Worm (Caenorhabditis elegans) whole organism, L2 larva: ENCODE measurements around the gene F22E12.1.

Experiments
- C34F6.9 ChIP-seq: fragments of 150-350 bp; optimal IDR thresholded peaks from 2 replicates; lab custom pipeline; 2014; ENCODE audit warnings: missing biosample characterization, missing genetic modification characterization
- F13H6.1 ChIP-seq: sonication (generic microtip); optimal IDR thresholded peaks from 2 replicates; lab custom pipeline; 2016; ENCODE audit warnings: missing genetic modification characterization, missing compliant biosample characterization
- R02D3.7 ChIP-seq: fragments of 150-350 bp; optimal IDR thresholded peaks from 2 replicates; lab custom pipeline; 2014; ENCODE audit warnings: missing biosample characterization, missing genetic modification characterization
- alr-1 ChIP-seq: fragments of 150-350 bp; optimal IDR thresholded peaks from 2 replicates; lab custom pipeline; 2014; ENCODE audit warnings: missing biosample characterization, missing genetic modification characterization
- aly-2 ChIP-seq: fragments of 150-350 bp; optimal IDR thresholded peaks from 2 replicates; lab custom pipeline; 2014; ENCODE audit warnings: missing biosample characterization, missing genetic modification characterization
- ama-1 ChIP-seq: fragments of 150-350 bp; optimal IDR thresholded peaks from 2 replicates; lab custom pipeline; 2018; ENCODE audit warnings: inconsistent platforms
- ceh-16 ChIP-seq: fragments of 150-350 bp; optimal IDR thresholded peaks from 2 replicates; lab custom pipeline; 2014; ENCODE audit warnings: missing biosample characterization, missing genetic modification characterization
- ceh-82 ChIP-seq: fragments of 150-350 bp; optimal IDR thresholded peaks from 2 replicates; lab custom pipeline; 2014; ENCODE audit warnings: missing biosample characterization, missing genetic modification characterization
- crh-2 ChIP-seq: sonication (generic microtip); optimal IDR thresholded peaks from 2 replicates; lab custom pipeline; 2017; ENCODE audit warnings: missing biosample characterization, missing genetic modification characterization
- dmd-4 ChIP-seq: sonication (generic microtip); optimal IDR thresholded peaks from 2 replicates; lab custom pipeline; 2017; ENCODE audit warnings: missing biosample characterization, missing genetic modification characterization
- egl-27 ChIP-seq: sonication (generic microtip); optimal IDR thresholded peaks from 3 replicates; lab custom pipeline; 2017; ENCODE audit warnings: missing biosample characterization, missing genetic modification reagents, missing genetic modification characterization
- elt-3 ChIP-seq: sonication (generic microtip); optimal IDR thresholded peaks from 2 replicates; lab custom pipeline; 2017; ENCODE audit warnings: missing biosample characterization, missing genetic modification characterization
- fos-1 ChIP-seq: fragments of 150-350 bp; optimal IDR thresholded peaks from 2 replicates; lab custom pipeline; 2014; ENCODE audit warnings: missing biosample characterization, missing genetic modification characterization
- gmeb-1 ChIP-seq: fragments of 150-350 bp; optimal IDR thresholded peaks from 2 replicates; lab custom pipeline; 2014; ENCODE audit warnings: missing biosample characterization, missing genetic modification characterization
- lin-11 ChIP-seq: fragments of 150-350 bp; sonication (generic microtip); optimal IDR thresholded peaks from 2 replicates; lab custom pipeline; 2014; ENCODE audit warnings: missing biosample characterization, missing genetic modification characterization, inconsistent platforms, mixed read lengths
- lin-13 ChIP-seq: fragments of 150-350 bp; optimal IDR thresholded peaks from 2 replicates; lab custom pipeline; 2014; ENCODE audit warnings: missing biosample characterization, missing genetic modification reagents, missing genetic modification characterization
- lin-39 ChIP-seq: fragments of 150-350 bp; optimal IDR thresholded peaks from 2 replicates; lab custom pipeline; 2014; ENCODE audit warnings: missing biosample characterization, missing genetic modification reagents, missing genetic modification characterization
- lsy-2 ChIP-seq, 2 experiments: fragments of 150-350 bp in 1 of 2; sonication (generic microtip) in 1 of 2; optimal IDR thresholded peaks; 2 replicates each; lab custom pipeline; 2014 to 2017; ENCODE audit warnings: missing biosample characterization in 2 of 2, missing genetic modification characterization in 2 of 2
- mab-5 ChIP-seq: fragments of 150-350 bp; optimal IDR thresholded peaks from 2 replicates; lab custom pipeline; 2014; ENCODE audit warnings: missing biosample characterization, missing genetic modification characterization
- mbf-1 ChIP-seq: sonication (generic microtip); optimal IDR thresholded peaks from 2 replicates; lab custom pipeline; 2017; ENCODE audit warnings: missing biosample characterization, missing genetic modification characterization
- mdl-1 ChIP-seq, 2 experiments: fragments of 150-350 bp in 1 of 2; sonication (generic microtip) in 1 of 2; optimal IDR thresholded peaks; 2 replicates each; lab custom pipeline; 2017; ENCODE audit warnings: missing biosample characterization in 2 of 2, missing genetic modification characterization in 2 of 2
- nhr-10 ChIP-seq: sonication (generic microtip); optimal IDR thresholded peaks from 2 replicates; lab custom pipeline; 2017; ENCODE audit warnings: missing biosample characterization, missing genetic modification characterization
- nhr-129 ChIP-seq: fragments of 150-350 bp; optimal IDR thresholded peaks from 2 replicates; lab custom pipeline; 2014; ENCODE audit warnings: missing biosample characterization, missing genetic modification characterization
- nhr-21 ChIP-seq: fragments of 150-350 bp; optimal IDR thresholded peaks from 2 replicates; lab custom pipeline; 2014; ENCODE audit warnings: missing biosample characterization, missing genetic modification characterization
- nhr-237 ChIP-seq: fragments of 150-350 bp; optimal IDR thresholded peaks from 2 replicates; lab custom pipeline; 2014; ENCODE audit warnings: missing biosample characterization, missing genetic modification characterization
- nhr-25 ChIP-seq: fragments of 150-350 bp; sonication (generic microtip); optimal IDR thresholded peaks from 3 replicates; lab custom pipeline; 2014; ENCODE audit warnings: missing biosample characterization, missing genetic modification characterization
- nhr-6 ChIP-seq: fragments of 150-350 bp; optimal IDR thresholded peaks from 2 replicates; lab custom pipeline; 2014; ENCODE audit warnings: missing biosample characterization, missing genetic modification characterization
- nhr-77 ChIP-seq: fragments of 150-350 bp; optimal IDR thresholded peaks from 2 replicates; lab custom pipeline; 2014; ENCODE audit warnings: missing biosample characterization, missing genetic modification characterization
- peb-1 ChIP-seq: fragments of 150-350 bp; optimal IDR thresholded peaks from 2 replicates; lab custom pipeline; 2014; ENCODE audit warnings: missing biosample characterization, missing genetic modification characterization
- sem-4 ChIP-seq: fragments of 150-350 bp; optimal IDR thresholded peaks from 2 replicates; lab custom pipeline; 2014; ENCODE audit warnings: missing biosample characterization, missing genetic modification reagents, missing genetic modification characterization
- skn-1 ChIP-seq: sonication (generic microtip); optimal IDR thresholded peaks from 2 replicates; lab custom pipeline; 2017; ENCODE audit warnings: missing biosample characterization, missing genetic modification characterization
- sma-3 ChIP-seq: sonication (generic microtip); optimal IDR thresholded peaks from 2 replicates; lab custom pipeline; 2016; ENCODE audit warnings: missing genetic modification reagents, missing genetic modification characterization, missing compliant biosample characterization
- sma-9 ChIP-seq, 2 experiments: fragments of 150-350 bp in 1 of 2; sonication (generic microtip) in 1 of 2; optimal IDR thresholded peaks; 2 replicates each; lab custom pipeline; 2014 to 2016; ENCODE audit warnings: missing genetic modification characterization in 2 of 2, mild to moderate bottlenecking in 1 of 2, missing biosample characterization in 1 of 2, missing compliant biosample characterization in 1 of 2, missing genetic modification reagents in 1 of 2, moderate library complexity in 1 of 2
- snpc-4 ChIP-seq: fragments of 150-350 bp; optimal IDR thresholded peaks from 2 replicates; lab custom pipeline; 2014; ENCODE audit warnings: missing biosample characterization, missing genetic modification characterization
- unc-55 ChIP-seq: fragments of 150-350 bp; sonication (generic microtip); optimal IDR thresholded peaks from 3 replicates; lab custom pipeline; 2014; ENCODE audit warnings: missing biosample characterization, missing genetic modification reagents, missing genetic modification characterization
- unc-62 ChIP-seq: fragments of 150-350 bp; optimal IDR thresholded peaks from 2 replicates; lab custom pipeline; 2014; ENCODE audit warnings: missing biosample characterization, missing genetic modification reagents, missing genetic modification characterization
- ztf-11 ChIP-seq: sonication (generic microtip); optimal IDR thresholded peaks from 2 replicates; lab custom pipeline; 2017; ENCODE audit warnings: missing biosample characterization, missing genetic modification characterization
- ztf-4 ChIP-seq: fragments of 150-350 bp; optimal IDR thresholded peaks from 2 replicates; lab custom pipeline; 2014; ENCODE audit warnings: missing biosample characterization, missing genetic modification characterization

F22E12.1 gene

DNA sequence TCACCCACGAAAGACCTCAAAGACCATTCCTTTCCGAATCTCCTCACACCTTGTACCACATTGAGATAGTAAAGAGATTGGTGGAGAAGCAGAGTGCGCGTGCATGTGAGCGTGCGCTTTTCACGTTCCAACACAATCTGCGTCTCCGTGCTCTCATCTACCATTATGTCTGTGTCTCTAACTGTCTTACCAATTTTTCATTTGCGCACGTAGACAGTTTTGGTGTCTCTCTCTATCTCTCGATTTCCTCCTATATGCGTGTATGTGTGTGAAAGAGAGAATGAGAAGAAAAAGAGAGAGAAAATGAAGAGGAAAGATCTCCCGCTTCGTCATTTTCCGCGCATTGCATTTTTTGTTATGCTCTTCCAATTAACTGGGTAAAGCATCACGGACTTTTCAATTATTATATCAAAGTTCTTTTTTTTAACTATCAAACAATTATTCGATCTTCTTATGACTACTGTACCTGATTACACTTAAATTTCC lies 9.5 kb upstream of the F22E12.1 start (continued):
- TF ChIP-seq lin-11 (tag; lab: Kevin White, UChicago), result peak; percentile 87
- peak; percentile 97 for TF ChIP-seq F13H6.1 (tag; lab: Kevin White, UChicago)
- peak; percentile 86 for TF ChIP-seq alr-1 (tag; lab: Kevin White, UChicago)
- peak; percentile 96 for TF ChIP-seq egl-27 (tag; lab: Kevin White, UChicago)
- peak; percentile 99 for TF ChIP-seq sma-9 (GFP tag; optimal IDR thresholded peaks at IDR 0.05; lab: Kevin White, UChicago)
- TF ChIP-seq sma-9 (tag; optimal IDR thresholded peaks at IDR 0.05; lab: Kevin White, UChicago), result peak; percentile 56
- TF ChIP-seq lin-39 (tag; lab: Kevin White, UChicago), result peak; percentile 58
- no peak for TF ChIP-seq elt-3 (tag; lab: Kevin White, UChicago)

DNA sequence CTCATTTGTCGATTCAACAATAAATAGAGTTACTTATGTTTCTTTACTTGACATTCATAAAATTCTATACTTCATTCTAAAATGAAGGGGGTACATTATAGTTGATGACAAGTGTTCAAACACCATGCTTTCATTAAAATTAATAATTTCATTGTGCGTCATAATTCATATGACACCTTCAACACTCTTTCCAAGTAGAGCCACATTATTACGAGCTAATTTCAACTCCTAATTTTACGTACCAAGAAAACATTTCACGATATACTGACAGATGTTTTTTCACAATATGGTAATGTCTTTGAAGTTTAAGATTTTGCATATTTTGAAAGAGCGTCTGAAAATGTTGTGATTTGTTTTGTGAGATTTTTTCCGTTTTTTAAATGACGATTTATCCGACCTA lies 8.3 kb upstream of the F22E12.1 start:
- TF ChIP-seq unc-55 (GFP tag; lab: Kevin White, UChicago) (no peak), crh-2 (tag; lab: Kevin White, UChicago) (peak; percentile 13), nhr-21 (tag; lab: Kevin White, UChicago) (peak; percentile 29), skn-1 (tag; lab: Kevin White, UChicago) (no peak), C34F6.9 (peak; percentile 50), sma-9 (GFP tag; optimal IDR thresholded peaks at IDR 0.05; lab: Kevin White, UChicago) (peak; percentile 61), sma-9 (tag; optimal IDR thresholded peaks at IDR 0.05; lab: Kevin White, UChicago) (no peak), lsy-2 (tag; optimal IDR thresholded peaks at IDR 0.05; lab: Kevin White, UChicago) (peak in 1 of 2 experiments; percentile 57)

DNA sequence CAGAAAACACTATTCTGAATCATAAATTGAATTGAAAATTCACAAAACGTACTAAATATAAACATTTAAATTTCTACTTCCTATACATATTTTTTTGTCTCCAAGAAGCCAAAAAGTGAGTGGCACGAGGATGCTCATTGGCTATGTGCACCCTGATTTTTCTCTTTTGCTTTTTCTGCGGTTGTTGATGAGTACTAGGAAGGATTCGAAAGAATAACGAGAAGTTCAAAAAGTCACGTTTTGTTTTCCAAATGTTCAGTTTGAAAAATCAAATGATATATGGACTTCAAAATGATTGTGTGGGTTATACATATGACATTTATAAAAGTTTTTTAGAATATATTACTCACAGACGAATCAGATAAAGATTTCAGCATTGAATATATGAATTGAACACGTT lies 7.6 kb upstream of the F22E12.1 start:
- TF ChIP-seq nhr-10 (tag; lab: Kevin White, UChicago), result no peak
- TF ChIP-seq R02D3.7 (tag; lab: Kevin White, UChicago), result no peak
- no peak for TF ChIP-seq gmeb-1 (tag; lab: Kevin White, UChicago)
- no peak for TF ChIP-seq peb-1 (tag; lab: Kevin White, UChicago)
- TF ChIP-seq ztf-4 (tag; lab: Kevin White, UChicago), result no peak
- TF ChIP-seq nhr-129 (tag; lab: Kevin White, UChicago), result peak; percentile 19
- TF ChIP-seq crh-2 (tag; lab: Kevin White, UChicago), result peak; percentile 19
- no peak for TF ChIP-seq nhr-77 (tag; lab: Kevin White, UChicago)
- no peak for TF ChIP-seq ceh-16 (tag; lab: Kevin White, UChicago)
- no peak for TF ChIP-seq mdl-1 (tag; optimal IDR thresholded peaks at IDR 0.05; lab: Kevin White, UChicago)
- no peak for TF ChIP-seq lin-13
- TF ChIP-seq nhr-237 (tag; lab: Kevin White, UChicago), result no peak
- TF ChIP-seq nhr-25, result peak; percentile 0
- TF ChIP-seq ztf-11 (tag; lab: Kevin White, UChicago), result no peak
- TF ChIP-seq aly-2 (tag; lab: Kevin White, UChicago), result no peak
- no peak for TF ChIP-seq snpc-4
- TF ChIP-seq skn-1 (tag; lab: Kevin White, UChicago), result no peak
- TF ChIP-seq mbf-1 (tag; lab: Kevin White, UChicago), result no peak
- TF ChIP-seq nhr-6 (tag; lab: Kevin White, UChicago), result no peak
- TF ChIP-seq F13H6.1 (tag; lab: Kevin White, UChicago), result no peak
- peak in 1 of 2 experiments; percentile 41 for TF ChIP-seq lsy-2 (tag; optimal IDR thresholded peaks at IDR 0.05; lab: Kevin White, UChicago)
- TF ChIP-seq unc-62 (GFP tag; lab: Kevin White, UChicago), result no peak
- TF ChIP-seq fos-1, result no peak
- TF ChIP-seq ceh-82 (tag; lab: Kevin White, UChicago), result no peak
- TF ChIP-seq ama-1, result no peak
- TF ChIP-seq C34F6.9, result peak; percentile 50

DNA sequence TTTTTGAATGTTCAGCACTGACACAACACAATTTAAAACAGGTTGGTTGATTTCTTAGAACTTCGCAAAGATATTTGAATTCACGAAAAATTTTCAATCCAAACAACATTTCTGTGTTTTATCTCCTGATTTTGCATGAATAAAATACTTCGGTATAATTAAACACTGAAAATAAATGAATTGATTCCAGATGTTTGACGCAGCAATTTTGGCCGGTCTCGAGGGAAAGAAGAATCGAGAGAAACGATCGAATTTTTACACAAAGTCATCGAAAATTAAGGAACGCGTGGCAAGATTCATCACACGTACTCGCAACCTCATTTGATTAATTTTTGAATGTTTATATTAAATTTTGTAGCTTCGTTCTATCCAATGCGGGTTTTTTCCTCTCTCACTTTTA lies 7.0 kb upstream of the F22E12.1 start:
- TF ChIP-seq ztf-4 (tag; lab: Kevin White, UChicago) (no peak), egl-27 (tag; lab: Kevin White, UChicago) (no peak), F13H6.1 (tag; lab: Kevin White, UChicago) (no peak)

DNA sequence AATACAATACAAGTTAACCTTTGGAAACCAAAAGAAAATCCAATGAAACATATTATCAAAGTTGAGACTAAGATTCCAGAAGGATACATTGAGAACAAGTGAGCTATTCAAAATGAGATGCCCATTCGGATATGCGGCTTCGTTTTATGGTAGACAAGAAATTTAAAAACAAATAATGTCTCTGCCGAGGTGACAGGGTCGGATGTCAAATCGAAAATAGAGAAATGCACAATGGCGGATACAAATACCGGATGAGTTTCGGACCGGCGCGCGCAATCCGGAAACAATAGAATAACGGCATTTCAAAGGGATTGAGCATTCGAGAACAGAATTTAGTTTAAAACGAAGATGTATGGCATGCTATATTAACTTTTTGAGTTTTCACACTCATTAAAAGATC lies 6.1 kb upstream of the F22E12.1 start, which contains the start of gene F22E12.3:
F22E12.3 (minus strand) TSS at position 101 of the 400 bp plus-strand sequence.
- no peak for TF ChIP-seq mab-5 (tag; lab: Kevin White, UChicago)
- TF ChIP-seq skn-1 (tag; lab: Kevin White, UChicago), result no peak
- no peak for TF ChIP-seq ztf-11 (tag; lab: Kevin White, UChicago)
- TF ChIP-seq lin-13, result no peak
- no peak for TF ChIP-seq ztf-4 (tag; lab: Kevin White, UChicago)
- TF ChIP-seq sma-3 (GFP tag; lab: Kevin White, UChicago), result no peak
- TF ChIP-seq ceh-16 (tag; lab: Kevin White, UChicago), result no peak
- TF ChIP-seq sma-9 (GFP tag; optimal IDR thresholded peaks at IDR 0.05; lab: Kevin White, UChicago), result no peak
- TF ChIP-seq sma-9 (tag; optimal IDR thresholded peaks at IDR 0.05; lab: Kevin White, UChicago), result no peak
- TF ChIP-seq unc-62 (GFP tag; lab: Kevin White, UChicago), result no peak
- no peak for TF ChIP-seq sem-4 (tag; lab: Kevin White, UChicago)
- no peak for TF ChIP-seq R02D3.7 (tag; lab: Kevin White, UChicago)
- no peak for TF ChIP-seq gmeb-1 (tag; lab: Kevin White, UChicago)
- no peak for TF ChIP-seq crh-2 (tag; lab: Kevin White, UChicago)
- TF ChIP-seq dmd-4, result no peak
- no peak for TF ChIP-seq fos-1
- TF ChIP-seq ama-1, result no peak
- TF ChIP-seq egl-27 (tag; lab: Kevin White, UChicago), result no peak
